Fruit fly (Drosophila melanogaster) Kc167 (cell line): ENCODE data around the gene hbt.

Experiments used
- Myc ChIP-seq: fragments of >200 bp; optimal IDR thresholded peaks from 2 replicates; lab custom pipeline; 2017; ENCODE audit warnings: missing external identifiers
- Sin3A ChIP-seq: fragments of >200 bp; optimal IDR thresholded peaks from 2 replicates; lab custom pipeline; 2018; ENCODE audit warnings: missing external identifiers
- h ChIP-seq: fragments of >200 bp; optimal IDR thresholded peaks from 3 replicates; lab custom pipeline; 2018; ENCODE audit warnings: missing external identifiers
- insv ChIP-seq: fragments of >200 bp; optimal IDR thresholded peaks from 3 replicates; lab custom pipeline; 2018; ENCODE audit warnings: missing external identifiers
- psq ChIP-seq: fragments of >200 bp; optimal IDR thresholded peaks from 2 replicates; lab custom pipeline; 2017; ENCODE audit warnings: missing external identifiers
- ttk ChIP-seq: sonication (Bioruptor generic); optimal IDR thresholded peaks from 2 replicates; lab custom pipeline; 2017; ENCODE audit warnings: missing external identifiers

hbt gene

dm6 chr2L:13259643-13260042 is 71.3 kb downstream of the hbt start, which contains the start of gene CG31730:
Gene CG31730, minus strand, starts transcription at chr2L:13259743.
- no peak for TF ChIP-seq psq (lab: Kevin White, UChicago)
- no peak for TF ChIP-seq h
- no peak for TF ChIP-seq Sin3A (lab: Kevin White, UChicago)
- no peak for TF ChIP-seq Myc (lab: Kevin White, UChicago)
- no peak for TF ChIP-seq insv

dm6 chr2L:13258702-13259101 is 72.2 kb downstream of the hbt start:
- TF ChIP-seq Sin3A (lab: Kevin White, UChicago): no peak
- no peak for TF ChIP-seq insv
- TF ChIP-seq h: no peak
- TF ChIP-seq Myc (lab: Kevin White, UChicago): no peak
- TF ChIP-seq ttk: no peak
- TF ChIP-seq psq (lab: Kevin White, UChicago): no peak

- TF ChIP-seq insv (no peak), h (no peak), psq (lab: Kevin White, UChicago) (no peak)
Measured at dm6 chr2L:13257177-13257576, 73.7 kb downstream of the hbt start, which contains the start of gene Naa20B. Gene Naa20B, plus strand, starts transcription at chr2L:13257477.
